Worm (Caenorhabditis elegans) whole organism, dauer: ENCODE measurements around the gene F20D6.6.

Experiments used
- unc-62 ChIP-seq: sonication (generic microtip); optimal IDR thresholded peaks from 2 replicates; lab custom pipeline; 2017; ENCODE audit warnings: missing biosample characterization, missing genetic modification reagents, missing genetic modification characterization

The F20D6.6 gene

DNA sequence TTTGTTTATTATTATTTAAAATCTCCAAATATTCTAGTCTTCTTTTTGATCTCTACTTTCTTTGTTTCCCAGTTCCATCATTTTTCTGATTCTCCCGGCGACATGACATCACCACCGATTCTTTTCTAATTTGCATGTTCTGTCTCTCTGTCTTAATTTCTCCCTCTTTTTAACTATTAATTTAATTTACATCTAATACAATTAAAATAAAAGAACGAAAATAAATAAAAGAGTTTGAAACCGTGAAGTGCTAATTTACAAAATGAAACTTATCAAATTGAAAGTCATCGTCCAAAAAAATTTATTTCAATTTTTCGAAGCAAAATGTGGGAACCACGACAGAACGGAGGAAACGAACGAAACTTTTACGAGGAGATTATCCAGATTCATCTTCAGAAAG is at the start of gene F20D6.6:
TSS of gene F20D6.6 (plus strand) at position 301 of the 400 bp plus-strand sequence.
- TF ChIP-seq unc-62 (GFP tag; lab: Kevin White, UChicago): no peak

DNA sequence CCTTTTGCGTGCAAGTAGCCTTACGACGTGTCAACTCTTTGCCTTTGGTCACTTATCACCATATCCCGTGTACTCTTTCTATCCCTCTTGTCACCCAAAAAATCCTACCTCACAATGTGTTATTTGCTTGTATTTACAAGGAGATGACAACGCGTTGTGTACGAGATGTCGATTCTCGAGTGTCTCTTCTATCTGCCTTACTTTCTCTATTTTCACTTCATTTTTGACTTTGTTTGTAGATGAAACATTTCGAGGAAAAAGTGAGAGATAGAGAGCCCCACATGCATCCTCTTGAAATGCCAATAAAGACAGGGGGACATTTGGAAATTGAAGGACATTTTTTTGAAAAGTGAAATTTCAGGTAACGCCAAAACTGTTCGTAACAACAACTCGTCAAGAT is 48.9 kb upstream of the F20D6.6 start:
- TF ChIP-seq unc-62 (GFP tag; lab: Kevin White, UChicago): no peak

DNA sequence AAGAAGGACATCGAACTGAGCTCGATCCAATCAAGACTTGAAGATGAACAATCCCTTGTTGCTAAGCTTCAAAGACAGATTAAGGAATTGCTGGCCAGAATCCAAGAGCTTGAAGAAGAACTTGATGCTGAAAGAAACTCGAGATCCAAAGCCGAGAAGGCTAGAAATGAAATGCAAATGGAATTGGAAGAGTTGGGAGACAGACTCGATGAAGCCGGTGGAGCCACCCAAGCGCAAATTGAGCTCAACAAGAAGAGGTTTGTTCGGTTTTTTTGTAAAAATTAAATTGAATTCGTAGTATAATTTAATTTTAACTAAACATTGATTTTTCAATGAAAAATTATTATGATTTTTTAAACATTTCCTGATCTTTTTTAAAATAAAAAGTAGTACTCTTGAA is 45.2 kb upstream of the F20D6.6 start:
- TF ChIP-seq unc-62 (GFP tag; lab: Kevin White, UChicago): no peak

DNA sequence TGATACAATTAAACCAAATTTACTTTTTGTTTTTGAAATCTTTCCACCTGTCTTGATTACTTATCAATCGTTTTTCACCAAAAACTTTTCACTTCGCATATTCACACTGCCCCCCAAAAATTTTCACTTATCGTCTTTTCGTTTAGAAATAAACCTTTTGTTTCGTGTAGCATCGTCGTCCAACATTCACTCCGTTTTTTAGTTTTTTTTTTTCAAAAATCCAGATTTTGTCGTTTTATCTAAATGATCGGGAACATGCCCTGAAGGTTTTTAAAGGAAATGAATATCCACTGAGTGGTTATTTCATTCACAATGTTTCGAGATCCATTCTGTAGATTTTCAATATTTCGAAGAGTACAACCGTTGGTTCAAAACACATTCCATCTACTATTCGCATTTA is 41.8 kb upstream of the F20D6.6 start, which contains the start of gene D1014.7:
TSS of gene D1014.7 (plus strand) at position 301 of the 400 bp plus-strand sequence.
- no peak for TF ChIP-seq unc-62 (GFP tag; lab: Kevin White, UChicago)

DNA sequence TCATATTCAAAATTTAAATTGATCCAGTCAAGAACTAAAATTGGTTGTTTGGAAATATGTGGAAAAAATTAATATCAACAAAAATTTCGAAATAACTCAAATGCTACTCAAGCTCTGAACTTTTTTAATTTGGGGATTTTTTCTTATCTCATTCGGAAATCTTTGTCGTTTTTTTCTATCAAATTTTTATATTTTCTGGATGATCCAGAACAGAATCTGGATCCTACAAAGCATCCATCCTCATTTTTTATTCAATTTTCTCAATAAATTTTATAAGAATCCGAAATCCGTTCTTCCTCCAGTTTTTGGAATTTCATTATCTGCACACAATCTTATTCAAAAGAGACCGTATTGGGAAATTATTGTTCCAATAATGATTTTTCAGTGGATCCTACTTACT is 38.9 kb upstream of the F20D6.6 start, which contains the start of gene D1014.6:
TSS of gene D1014.6 (plus strand) at position 301 of the 400 bp plus-strand sequence.
- no peak for TF ChIP-seq unc-62 (GFP tag; lab: Kevin White, UChicago)

DNA sequence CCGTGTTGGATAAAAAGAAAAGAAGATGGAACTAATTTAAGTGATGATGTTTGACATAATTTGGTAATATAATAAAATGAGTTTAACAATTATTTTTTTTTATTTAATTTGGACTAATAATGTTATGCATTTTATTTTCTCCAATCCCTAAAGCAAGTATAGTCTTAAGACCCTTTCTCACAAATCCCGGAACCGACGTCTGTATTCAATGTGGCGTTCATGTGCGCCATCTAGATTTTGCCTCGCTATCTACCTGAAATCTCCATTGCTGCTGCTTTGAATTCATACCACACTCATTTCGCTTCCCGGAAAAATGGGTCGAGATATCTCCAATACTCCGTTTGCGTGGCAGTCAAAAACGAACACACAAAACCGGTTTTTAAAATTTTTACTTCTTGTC is 36.3 kb upstream of the F20D6.6 start, which contains the start of gene D1014.5:
TSS of gene D1014.5 (plus strand) at position 301 of the 400 bp plus-strand sequence.
- TF ChIP-seq unc-62 (GFP tag; lab: Kevin White, UChicago): no peak

DNA sequence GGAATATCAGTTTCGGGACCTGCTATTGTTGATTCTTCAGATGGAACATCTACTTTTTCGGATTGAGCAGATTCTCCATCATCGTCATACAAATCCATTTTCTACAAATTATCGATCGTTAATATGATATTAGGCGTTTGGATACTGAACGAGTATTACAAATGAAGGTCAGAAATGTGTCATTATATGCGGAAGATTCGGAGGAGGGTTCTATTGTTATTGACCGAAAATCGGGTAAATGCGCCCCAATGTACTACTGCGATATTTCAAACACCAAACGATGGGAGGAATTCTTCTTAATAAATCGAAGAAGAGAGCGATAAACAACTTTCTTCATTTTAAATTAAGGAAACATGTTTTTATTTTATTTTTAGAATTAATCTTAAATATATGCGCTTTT is 30.5 kb upstream of the F20D6.6 start, which contains the start of gene spr-1:
TSS of gene spr-1 (minus strand) at position 101 of the 400 bp plus-strand sequence.
- TF ChIP-seq unc-62 (GFP tag; lab: Kevin White, UChicago): no peak

DNA sequence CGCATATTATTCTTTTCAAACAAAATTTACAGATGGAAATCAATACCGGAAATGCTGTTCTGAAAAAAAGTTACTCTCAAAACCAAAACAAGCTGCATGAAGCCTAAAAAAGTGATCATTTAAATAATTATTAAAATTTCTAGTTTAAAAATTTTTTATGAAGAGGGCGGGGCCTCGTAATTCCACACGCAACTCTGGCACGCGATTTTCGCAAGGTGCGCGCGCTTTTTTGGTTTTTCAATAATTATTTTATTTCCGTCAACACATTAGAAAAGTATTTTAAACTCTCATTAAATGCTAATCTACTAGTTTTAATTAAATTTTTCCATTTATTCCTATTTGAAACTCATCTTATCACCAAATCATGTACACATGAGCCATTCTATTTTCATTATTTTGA is 30.0 kb upstream of the F20D6.6 start:
- no peak for TF ChIP-seq unc-62 (GFP tag; lab: Kevin White, UChicago)

DNA sequence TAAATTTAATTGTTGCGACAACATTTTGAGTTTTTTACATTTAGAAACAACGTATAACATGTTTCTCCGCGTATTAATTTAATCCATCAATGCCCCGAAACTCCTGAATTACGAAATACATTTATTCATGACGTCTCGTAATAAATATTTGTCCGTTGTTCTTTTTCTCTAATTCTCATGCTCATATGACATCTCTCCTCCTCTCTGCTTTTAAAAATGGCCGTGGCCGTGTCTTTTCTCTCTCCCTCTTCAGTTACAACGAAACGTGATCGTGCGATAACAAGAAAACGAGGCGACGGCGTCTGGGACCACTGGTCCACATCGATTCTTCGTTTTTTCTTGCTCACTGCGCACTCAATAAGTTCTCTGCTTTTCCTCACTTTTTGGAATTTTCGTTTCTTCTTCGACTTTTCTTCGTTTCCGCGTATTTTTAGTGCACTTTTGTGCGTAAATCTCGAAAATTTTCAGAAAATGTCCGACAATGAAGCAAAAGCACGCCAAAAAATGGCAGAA is 29.5 kb upstream of the F20D6.6 start, which contains the start of gene snap-1:
TSS of gene snap-1 (plus strand) at position 463 of the 513 bp plus-strand sequence.
- no peak for TF ChIP-seq unc-62 (GFP tag; lab: Kevin White, UChicago)

DNA sequence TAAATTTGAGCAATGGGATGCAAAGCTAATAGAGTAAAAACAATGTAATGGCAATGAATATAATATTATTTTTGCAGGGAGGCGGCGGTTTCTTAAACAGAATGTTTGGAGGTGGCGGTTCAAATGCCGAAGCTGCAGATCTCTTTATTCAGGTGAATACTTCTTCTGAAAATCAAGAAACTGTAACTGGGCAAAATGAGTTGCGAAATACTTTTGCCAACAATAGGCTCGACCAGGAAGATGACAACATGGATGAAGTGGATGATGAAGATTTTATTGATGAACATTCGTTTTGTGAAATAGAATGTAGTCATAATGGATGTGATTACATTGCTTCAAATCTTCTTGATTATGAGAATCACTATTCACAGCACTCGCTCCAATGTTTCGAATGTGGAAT is 28.9 kb upstream of the F20D6.6 start:
- TF ChIP-seq unc-62 (GFP tag; lab: Kevin White, UChicago): no peak

DNA sequence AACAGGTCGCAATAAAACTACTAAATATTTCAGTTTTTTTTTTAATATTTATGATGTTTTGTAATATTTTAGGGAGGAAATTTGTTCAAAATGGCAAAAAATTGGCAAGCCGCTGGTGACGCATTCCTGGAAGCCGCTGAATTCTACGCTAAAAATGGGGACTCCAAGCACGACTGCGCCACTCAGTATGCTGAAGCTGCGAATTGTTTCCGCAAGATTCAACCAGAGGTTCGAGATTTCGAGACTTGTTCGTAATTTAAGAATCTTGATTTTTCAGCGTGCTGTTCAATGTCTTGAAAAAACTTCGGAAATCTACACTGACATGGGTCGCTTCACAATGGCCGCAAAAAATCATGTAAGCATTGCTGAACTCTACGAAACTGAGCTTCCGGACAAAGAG is 28.1 kb upstream of the F20D6.6 start:
- TF ChIP-seq unc-62 (GFP tag; lab: Kevin White, UChicago): no peak

DNA sequence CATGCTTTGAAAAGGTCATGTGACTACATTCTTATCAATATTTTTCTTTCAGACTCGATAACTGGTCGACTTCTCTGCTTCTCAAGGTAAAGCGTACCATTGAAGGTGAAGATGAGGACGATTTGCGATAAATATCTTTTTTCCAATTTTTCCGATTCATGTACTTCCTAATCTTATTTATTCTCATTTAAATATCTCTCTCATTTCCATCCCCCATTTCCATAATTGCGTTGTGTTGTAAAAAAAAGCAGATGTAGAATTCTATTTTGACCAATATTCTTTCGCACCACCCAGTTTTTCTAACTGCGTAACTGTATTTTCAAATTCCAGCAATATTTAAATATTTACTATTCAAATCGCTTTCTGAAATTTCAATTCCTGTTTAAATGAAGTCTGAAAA is 26.8 kb upstream of the F20D6.6 start, which contains the start of gene D1014.4:
TSS of gene D1014.4 (plus strand) at position 301 of the 400 bp plus-strand sequence.
- no peak for TF ChIP-seq unc-62 (GFP tag; lab: Kevin White, UChicago)

DNA sequence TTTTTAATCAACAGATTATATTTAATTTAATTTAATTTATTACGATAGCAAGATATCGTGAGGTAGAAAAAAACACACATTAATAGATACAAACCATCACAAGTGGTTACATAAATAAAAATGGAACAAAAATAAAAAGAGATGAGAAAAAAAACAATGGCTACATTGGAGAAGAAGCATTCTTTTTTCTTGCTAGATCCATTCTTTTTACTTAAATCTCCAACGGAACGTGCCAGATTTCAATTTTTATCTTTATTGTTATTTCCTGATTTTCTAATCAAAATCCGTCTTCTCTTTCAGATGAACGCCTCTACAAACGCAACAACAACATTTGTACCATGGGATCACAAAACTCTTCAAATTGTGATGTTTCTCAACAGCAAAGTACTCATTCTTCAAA is 16.1 kb upstream of the F20D6.6 start, which contains the start of gene D1014.2:
TSS of gene D1014.2 (plus strand) at position 301 of the 400 bp plus-strand sequence.
- TF ChIP-seq unc-62 (GFP tag; lab: Kevin White, UChicago): no peak

DNA sequence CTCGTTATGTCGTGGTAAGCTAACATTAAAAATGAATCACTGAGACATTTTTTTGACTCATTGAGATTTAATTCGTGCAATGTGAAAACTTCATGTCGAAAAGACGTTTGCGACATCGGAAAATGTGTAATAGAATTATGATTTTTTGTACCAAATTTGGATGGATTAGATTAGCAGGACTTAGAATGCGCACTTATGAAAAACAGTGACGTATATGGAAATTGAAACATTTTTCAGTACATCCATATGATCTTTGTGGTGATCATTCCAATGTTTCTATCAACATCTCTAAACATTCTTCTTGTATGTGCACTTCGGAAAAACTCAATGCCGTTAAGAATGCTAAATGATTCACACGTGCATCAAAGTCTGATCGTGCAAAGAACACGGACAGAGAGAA is 15.2 kb upstream of the F20D6.6 start:
- no peak for TF ChIP-seq unc-62 (GFP tag; lab: Kevin White, UChicago)

DNA sequence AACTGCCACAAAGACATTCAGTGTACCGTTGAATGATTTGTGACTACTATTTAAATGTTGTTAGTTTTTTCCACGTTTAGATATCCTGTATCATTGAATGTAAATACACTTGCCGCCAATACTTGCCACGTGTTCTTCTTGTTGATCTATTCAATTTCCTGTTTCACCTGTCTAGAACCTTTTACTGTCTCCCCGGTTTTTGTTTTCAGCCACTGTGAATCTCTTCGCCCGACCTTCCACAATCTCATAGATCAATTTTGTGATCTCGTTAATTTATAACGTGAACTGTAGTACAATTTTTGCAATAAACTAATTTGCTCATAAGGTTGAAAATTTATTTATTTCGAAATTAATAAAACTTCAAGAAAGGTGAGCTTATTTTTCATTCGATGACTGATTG is 14.4 kb upstream of the F20D6.6 start, which contains the start of gene D1014.13:
TSS of gene D1014.13 (plus strand) at position 301 of the 400 bp plus-strand sequence.
- TF ChIP-seq unc-62 (GFP tag; lab: Kevin White, UChicago): no peak

DNA sequence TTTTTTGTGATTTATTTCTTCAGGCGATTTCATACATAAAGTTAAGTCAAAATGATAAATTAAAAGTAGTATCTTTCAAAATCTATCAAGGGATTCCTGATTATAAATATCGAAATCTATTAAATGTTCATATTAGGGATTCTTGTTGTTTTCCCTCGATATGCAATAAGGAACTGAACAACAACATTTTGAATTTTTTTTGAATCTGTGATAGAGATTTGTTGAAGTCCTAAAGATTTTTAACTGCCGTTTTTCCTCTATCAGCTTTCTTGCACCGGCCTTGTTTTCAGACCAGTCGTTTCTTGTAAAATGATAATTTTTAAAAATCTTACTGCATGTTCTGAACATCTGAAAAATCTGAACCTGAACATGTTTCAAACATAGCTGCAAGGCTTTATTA is 4.0 kb upstream of the F20D6.6 start:
- TF ChIP-seq unc-62 (GFP tag; lab: Kevin White, UChicago): no peak

DNA sequence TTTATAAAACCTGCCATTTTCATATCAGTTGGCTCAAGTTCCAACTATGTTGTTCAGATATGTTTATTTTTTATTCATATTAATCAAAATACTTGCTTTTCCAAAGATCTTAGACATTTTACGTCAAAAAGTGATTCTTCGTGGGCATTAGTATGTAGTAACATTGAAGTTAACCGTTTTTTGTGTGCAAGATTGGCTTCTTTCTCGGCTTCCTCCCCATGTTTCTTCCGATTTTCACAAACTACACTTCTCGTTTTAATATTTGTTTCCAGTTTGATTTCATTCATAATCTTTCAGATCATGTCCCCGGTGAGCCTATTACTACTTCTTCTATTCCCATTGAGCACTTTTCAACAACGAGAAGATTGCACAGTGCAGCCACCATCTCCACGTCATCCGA is 2.3 kb upstream of the F20D6.6 start, which contains the start of gene sul-2:
TSS of gene sul-2 (plus strand) at position 301 of the 400 bp plus-strand sequence.
- no peak for TF ChIP-seq unc-62 (GFP tag; lab: Kevin White, UChicago)
